Worm (Caenorhabditis elegans) whole organism, young adult: ENCODE data around the gene cyp-25A2.

Source experiments
- snpc-4 ChIP-seq, 5 experiments: fragments of 150-350 bp in 1 of 5; sonication (generic microtip) in 4 of 5; optimal IDR thresholded peaks; 2 replicates each; lab custom pipeline; 2014 to 2018; ENCODE audit warnings: missing genetic modification characterization in 5 of 5, missing biosample characterization in 3 of 5, antibody characterized with exemption in 2 of 5, mild to moderate bottlenecking in 2 of 5, missing compliant biosample characterization in 2 of 5, missing genotype in 2 of 5, moderate library complexity in 2 of 5, missing genetic modification reagents in 1 of 5
- unc-130 ChIP-seq: sonication (generic microtip); optimal IDR thresholded peaks from 2 replicates; lab custom pipeline; 2016; ENCODE audit warnings: missing genetic modification reagents, missing genetic modification characterization, missing compliant biosample characterization
- unc-62 ChIP-seq: fragments of 150-350 bp; optimal IDR thresholded peaks from 2 replicates; lab custom pipeline; 2014; ENCODE audit warnings: missing biosample characterization, missing genetic modification reagents, missing genetic modification characterization

DNA sequence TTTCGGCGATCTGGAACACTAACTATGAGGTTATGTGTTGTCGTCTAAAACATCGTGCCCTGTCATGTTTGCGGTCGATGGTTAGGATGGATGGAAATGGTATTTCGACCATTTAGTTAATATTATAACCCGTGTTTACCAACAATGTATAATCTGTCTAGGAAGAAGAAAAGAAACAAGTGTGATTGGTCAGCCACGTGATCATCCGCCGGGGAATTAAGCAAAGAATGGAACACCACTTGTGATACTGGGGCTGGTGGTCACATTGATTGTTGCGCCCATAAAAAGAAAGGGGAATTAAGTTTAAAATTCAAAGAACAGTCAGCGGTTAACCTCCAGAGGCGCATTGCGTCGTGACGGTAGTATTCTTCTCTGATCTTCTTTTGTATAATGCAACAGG, 40.6 kb downstream of the cyp-25A2 start:
- no peak for TF ChIP-seq unc-62 (GFP tag; lab: Kevin White, UChicago)
- TF ChIP-seq unc-130: no peak
- TF ChIP-seq snpc-4 (GFP tag; optimal IDR thresholded peaks at IDR 0.05; lab: Kevin White, UChicago): no peak
- no peak for TF ChIP-seq snpc-4 (tag; optimal IDR thresholded peaks at IDR 0.05; lab: Kevin White, UChicago)
